Fruit fly (Drosophila melanogaster) whole organism, embryonic: ENCODE data around the gene Cdc27.

ENCODE experiments used
- Bteb2 ChIP-seq: fragments of 200-800 bp; sonication (Bioruptor generic); optimal IDR thresholded peaks from 2 replicates; lab custom pipeline; 2016; ENCODE audit warnings: missing biosample characterization, missing genetic modification characterization
- CG10267 ChIP-seq: fragments of 200-800 bp; sonication (Bioruptor generic); optimal IDR thresholded peaks from 2 replicates; lab custom pipeline; 2018; ENCODE audit warnings: missing biosample characterization, mild to moderate bottlenecking, missing genetic modification characterization, moderate library complexity
- CG10431 ChIP-seq: fragments of 200-800 bp; sonication (Bioruptor generic); optimal IDR thresholded peaks from 3 replicates; lab custom pipeline; 2018; ENCODE audit warnings: missing biosample characterization, mild to moderate bottlenecking, missing genetic modification characterization
- CG11456 ChIP-seq: fragments of 200-800 bp; sonication (Bioruptor generic); IDR thresholded peaks from 3 replicates; pipeline ENCODE4 v1.3.6; 2022; ENCODE audit warnings: missing biosample characterization, missing genetic modification characterization
- CG12659 ChIP-seq: fragments of 200-800 bp; sonication (Bioruptor generic); optimal IDR thresholded peaks from 3 replicates; lab custom pipeline; 2017; ENCODE audit warnings: mild to moderate bottlenecking, missing biosample characterization, missing genetic modification reagents, missing genetic modification characterization
- CG13287 ChIP-seq: fragments of 200-800 bp; sonication (Bioruptor generic); IDR thresholded peaks from 2 replicates; pipeline ENCODE4 v1.3.6; 2022; ENCODE audit warnings: missing biosample characterization, missing genetic modification characterization; ENCODE audit not compliant: partially characterized antibody
- CG14710 ChIP-seq: fragments of 200-800 bp; sonication (Bioruptor generic); optimal IDR thresholded peaks from 3 replicates; lab custom pipeline; 2019; ENCODE audit warnings: missing biosample characterization, mild to moderate bottlenecking, missing genetic modification characterization, moderate library complexity
- CG15073 ChIP-seq: fragments of 200-800 bp; sonication (Bioruptor generic); optimal IDR thresholded peaks from 2 replicates; lab custom pipeline; 2016; ENCODE audit warnings: missing biosample characterization, missing genetic modification characterization
- CG15696 ChIP-seq: fragments of 200-800 bp; sonication (Bioruptor generic); optimal IDR thresholded peaks from 2 replicates; lab custom pipeline; 2019; ENCODE audit warnings: missing biosample characterization, mild to moderate bottlenecking, missing genetic modification characterization, moderate library complexity
- CG2129 ChIP-seq: fragments of 200-800 bp; sonication (Bioruptor generic); IDR thresholded peaks from 2 replicates; pipeline ENCODE4 v1.3.6; 2022; ENCODE audit warnings: missing biosample characterization, missing genetic modification characterization; ENCODE audit not compliant: partially characterized antibody
- CG33557 ChIP-seq: fragments of 200-800 bp; sonication (Bioruptor generic); optimal IDR thresholded peaks from 2 replicates; lab custom pipeline; 2019; ENCODE audit warnings: missing biosample characterization, mild to moderate bottlenecking, missing genetic modification characterization, moderate library complexity
- CG4282 ChIP-seq: fragments of 200-800 bp; sonication (Bioruptor generic); optimal IDR thresholded peaks from 2 replicates; lab custom pipeline; 2016; ENCODE audit warnings: missing biosample characterization, missing genetic modification characterization
- CG43689 ChIP-seq: fragments of 200-800 bp; sonication (Bioruptor generic); IDR thresholded peaks from 2 replicates; pipeline ENCODE4 v1.3.6; 2022; ENCODE audit warnings: missing biosample characterization, missing genetic modification characterization
- CG4404 ChIP-seq: fragments of 200-800 bp; sonication (Bioruptor generic); IDR thresholded peaks from 2 replicates; pipeline ENCODE4 v1.3.6; 2022; ENCODE audit warnings: missing biosample characterization, missing genetic modification characterization
- CG4617 ChIP-seq: fragments of 200-800 bp; sonication (Bioruptor generic); optimal IDR thresholded peaks from 3 replicates; lab custom pipeline; 2016; ENCODE audit warnings: missing biosample characterization, missing genetic modification characterization, borderline replicate concordance
- CG5245 ChIP-seq: fragments of 200-800 bp; sonication (Bioruptor generic); optimal IDR thresholded peaks from 3 replicates; lab custom pipeline; 2016; ENCODE audit warnings: missing biosample characterization, missing genetic modification characterization
- CG6813 ChIP-seq: fragments of 200-800 bp; sonication (Bioruptor generic); optimal IDR thresholded peaks from 2 replicates; lab custom pipeline; 2017; ENCODE audit warnings: missing biosample characterization, missing genetic modification characterization, mild to moderate bottlenecking, moderate library complexity, missing genetic modification reagents
- CG7963 ChIP-seq: fragments of 200-800 bp; sonication (Bioruptor generic); IDR thresholded peaks from 3 replicates; pipeline ENCODE4 v1.3.6; 2022; ENCODE audit warnings: missing biosample characterization, missing genetic modification characterization; ENCODE audit not compliant: partially characterized antibody
- CG8924 ChIP-seq: fragments of 200-800 bp; optimal IDR thresholded peaks from 3 replicates; lab custom pipeline; 2019; ENCODE audit warnings: missing biosample characterization, mild to moderate bottlenecking, missing genetic modification characterization, moderate library complexity
- CG8944 ChIP-seq: fragments of 200-800 bp; sonication (Bioruptor generic); optimal IDR thresholded peaks from 3 replicates; lab custom pipeline; 2016; ENCODE audit warnings: missing biosample characterization, missing genetic modification characterization
- CG9797 ChIP-seq: fragments of 200-800 bp; sonication (Bioruptor generic); optimal IDR thresholded peaks from 3 replicates; lab custom pipeline; 2018; ENCODE audit warnings: missing biosample characterization, mild to moderate bottlenecking, missing genetic modification characterization
- Dll ChIP-seq: fragments of 200-800 bp; sonication (Bioruptor generic); IDR thresholded peaks from 4 replicates; pipeline ENCODE4 v1.3.6; 2022; ENCODE audit warnings: missing biosample characterization, missing genetic modification characterization; ENCODE audit not compliant: partially characterized antibody
- Dp ChIP-seq: fragments of 200-800 bp; sonication (Bioruptor generic); optimal IDR thresholded peaks from 2 replicates; lab custom pipeline; 2018; ENCODE audit warnings: missing biosample characterization, mild to moderate bottlenecking, missing genetic modification characterization, moderate library complexity
- E2f2 ChIP-seq: fragments of 200-800 bp; sonication (Bioruptor generic); IDR thresholded peaks from 2 replicates; pipeline ENCODE4 v1.3.6; 2022; ENCODE audit warnings: missing biosample characterization, missing genetic modification characterization
- Ets65A ChIP-seq: fragments of 200-800 bp; sonication (Bioruptor generic); peaks from one replicate; lab custom pipeline; 2016; ENCODE audit warnings: missing biosample characterization, missing genetic modification characterization
- H15 ChIP-seq: fragments of 200-800 bp; sonication (Bioruptor generic); IDR thresholded peaks from 3 replicates; pipeline ENCODE4 v1.3.6; 2022; ENCODE audit warnings: missing biosample characterization, missing genetic modification characterization
- HLH54F ChIP-seq: fragments of 200-800 bp; sonication (Bioruptor generic); optimal IDR thresholded peaks from 3 replicates; lab custom pipeline; 2016; ENCODE audit warnings: missing biosample characterization, missing genetic modification characterization
- MBD-R2 ChIP-seq: fragments of 200-800 bp; sonication (Bioruptor generic); IDR thresholded peaks from 2 replicates; pipeline ENCODE4 v1.3.6; 2022; ENCODE audit warnings: missing biosample characterization, missing genetic modification characterization
- MESR4 ChIP-seq: fragments of 200-800 bp; sonication (Bioruptor generic); optimal IDR thresholded peaks from 2 replicates; lab custom pipeline; 2018; ENCODE audit warnings: missing biosample characterization, mild to moderate bottlenecking, missing genetic modification characterization, moderate library complexity
- Pdp1 ChIP-seq, 2 experiments: fragments of 200-800 bp; sonication (Bioruptor generic); optimal IDR thresholded peaks; 3 replicates each; lab custom pipeline; 2016; ENCODE audit warnings: missing biosample characterization in 2 of 2, missing genetic modification characterization in 2 of 2, mild to moderate bottlenecking in 1 of 2, moderate library complexity in 1 of 2
- Scr ChIP-seq: fragments of 200-800 bp; sonication (Bioruptor generic); IDR thresholded peaks from 2 replicates; pipeline ENCODE4 v1.3.6; 2022; ENCODE audit warnings: missing biosample characterization, missing genetic modification characterization; ENCODE audit not compliant: partially characterized antibody
- Spps ChIP-seq: fragments of 200-800 bp; sonication (Bioruptor generic); optimal IDR thresholded peaks from 2 replicates; lab custom pipeline; 2018; ENCODE audit warnings: missing biosample characterization, mild to moderate bottlenecking, missing genetic modification characterization
- YL-1 ChIP-seq: fragments of 200-800 bp; sonication (Bioruptor generic); optimal IDR thresholded peaks from 3 replicates; lab custom pipeline; 2017; ENCODE audit warnings: missing biosample characterization, mild to moderate bottlenecking, missing genetic modification characterization
- amos ChIP-seq: fragments of 200-800 bp; sonication (Bioruptor generic); IDR thresholded peaks from 2 replicates; pipeline ENCODE4 v1.3.6; 2022; ENCODE audit warnings: missing biosample characterization, missing genetic modification characterization; ENCODE audit not compliant: partially characterized antibody
- bigmax ChIP-seq: fragments of 200-800 bp; sonication (Bioruptor generic); optimal IDR thresholded peaks from 2 replicates; lab custom pipeline; 2018; ENCODE audit warnings: missing biosample characterization, mild to moderate bottlenecking, missing genetic modification characterization
- exex ChIP-seq: fragments of 200-800 bp; sonication (Bioruptor generic); optimal IDR thresholded peaks from 4 replicates; lab custom pipeline; 2018; ENCODE audit warnings: missing biosample characterization, mild to moderate bottlenecking, missing genetic modification characterization, moderate library complexity
- grau ChIP-seq: fragments of 200-800 bp; optimal IDR thresholded peaks from 3 replicates; lab custom pipeline; 2019; ENCODE audit warnings: missing biosample characterization, mild to moderate bottlenecking, missing genetic modification characterization, moderate library complexity
- jumu ChIP-seq: fragments of 200-800 bp; sonication (Bioruptor generic); optimal IDR thresholded peaks from 3 replicates; lab custom pipeline; 2016; ENCODE audit warnings: missing biosample characterization, missing genetic modification characterization
- kah ChIP-seq: fragments of 200-800 bp; sonication (Bioruptor generic); optimal IDR thresholded peaks from 2 replicates; lab custom pipeline; 2018; ENCODE audit warnings: missing biosample characterization, mild to moderate bottlenecking, missing genetic modification characterization
- phol ChIP-seq: fragments of 200-800 bp; sonication (Bioruptor generic); optimal IDR thresholded peaks from 3 replicates; lab custom pipeline; 2018; ENCODE audit warnings: missing biosample characterization, mild to moderate bottlenecking, missing genetic modification characterization, moderate library complexity
- sens ChIP-seq: fragments of 200-800 bp; sonication (Bioruptor generic); peaks from one replicate; lab custom pipeline; 2016; ENCODE audit warnings: missing biosample characterization, missing genetic modification characterization
- sima ChIP-seq: fragments of 200-800 bp; sonication (Bioruptor generic); optimal IDR thresholded peaks from 2 replicates; lab custom pipeline; 2016; ENCODE audit warnings: missing biosample characterization, missing genetic modification characterization
- sqz ChIP-seq: fragments of 200-800 bp; sonication (Bioruptor generic); optimal IDR thresholded peaks from 3 replicates; lab custom pipeline; 2018; ENCODE audit warnings: missing biosample characterization, mild to moderate bottlenecking, missing genetic modification characterization
- stwl ChIP-seq: fragments of 200-800 bp; sonication (Bioruptor generic); optimal IDR thresholded peaks from 3 replicates; lab custom pipeline; 2018; ENCODE audit warnings: missing biosample characterization, mild to moderate bottlenecking, missing genetic modification characterization, moderate library complexity
- tna ChIP-seq: fragments of 200-800 bp; sonication (Bioruptor generic); IDR thresholded peaks from 2 replicates; pipeline ENCODE4 v1.3.6; 2022; ENCODE audit warnings: missing biosample characterization, missing genetic modification characterization; ENCODE audit not compliant: partially characterized antibody
- unc-4 ChIP-seq: fragments of 200-800 bp; sonication (Bioruptor generic); IDR thresholded peaks from 2 replicates; pipeline ENCODE4 v1.3.6; 2022; ENCODE audit warnings: missing biosample characterization, missing genetic modification characterization; ENCODE audit not compliant: partially characterized antibody

The Cdc27 gene

dm6 chr3L:7241217-7241859, 7.8 kb downstream of the Cdc27 start, which contains the start of the genes RpL18 and Neos (continued):
- TF ChIP-seq grau (tag; lab: Kevin White, UChicago): peak; percentile 59
- peak; percentile 64 for TF ChIP-seq HLH54F
- TF ChIP-seq Dp (GFP tag; lab: Kevin White, UChicago): peak; percentile 24
- TF ChIP-seq CG11456 (GFP tag; lab: Robert Waterston, UW): peak; percentile 39
- TF ChIP-seq CG8944 (GFP tag; lab: Kevin White, UChicago): no peak
- TF ChIP-seq Spps (tag; lab: Kevin White, UChicago): peak; percentile 35
- peak; percentile 14 for TF ChIP-seq CG15696 (tag; lab: Kevin White, UChicago)
- TF ChIP-seq CG4404 (GFP tag; lab: Robert Waterston, UW): peak; percentile 55
- TF ChIP-seq CG4282 (GFP tag; lab: Kevin White, UChicago): peak; percentile 45
- TF ChIP-seq sima: peak; percentile 31
- no peak for TF ChIP-seq CG7963 (GFP tag; lab: Robert Waterston, UW)
- no peak for TF ChIP-seq CG43689 (GFP tag; lab: Robert Waterston, UW)
- TF ChIP-seq CG15073 (GFP tag; lab: Kevin White, UChicago): no peak
- TF ChIP-seq Ets65A (GFP tag; lab: Kevin White, UChicago): peak; percentile 94
- no peak for TF ChIP-seq CG2129 (GFP tag; lab: Robert Waterston, UW)
- peak; percentile 46 for TF ChIP-seq CG5245 (GFP tag; lab: Kevin White, UChicago)
- TF ChIP-seq phol (tag; lab: Kevin White, UChicago): peak; percentile 67
- TF ChIP-seq jumu (GFP tag; lab: Kevin White, UChicago): peak; percentile 3
- no peak for TF ChIP-seq exex

DNA sequence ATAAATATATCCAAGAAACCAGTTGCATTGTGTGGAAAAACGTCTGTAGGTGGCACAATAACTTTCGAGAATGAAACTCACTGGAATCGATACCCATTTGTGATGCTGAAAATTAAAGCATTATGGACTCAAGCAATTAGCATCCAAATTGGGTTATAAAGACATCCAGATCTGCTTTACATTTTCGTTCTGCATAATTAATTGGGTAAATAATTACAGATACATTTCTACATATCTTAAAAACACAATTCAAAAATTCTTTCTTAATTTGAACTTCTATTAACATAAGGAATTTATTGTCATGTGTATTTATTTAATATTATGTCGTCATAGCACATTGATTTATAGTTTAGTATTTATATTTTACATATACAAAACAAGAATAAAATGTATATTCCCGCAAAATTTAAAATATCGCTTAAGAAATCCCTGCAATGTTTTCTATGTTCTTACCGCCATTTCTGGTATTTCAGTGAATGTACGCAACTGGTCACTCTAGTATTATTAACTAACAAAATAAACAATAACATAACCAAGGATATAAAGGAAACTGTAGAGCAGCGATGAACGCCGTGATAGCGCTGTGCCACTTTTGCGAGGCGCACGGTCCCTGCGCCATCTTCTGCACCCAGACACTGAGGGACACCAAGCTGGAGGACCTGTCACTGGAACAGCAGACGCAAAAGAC, 10.9 kb downstream of the Cdc27 start, which contains the start of the genes CG14829 and BHD:
Gene CG14829, minus strand, starts transcription at position 51 of the 688 bp plus-strand sequence.
Gene BHD, plus strand, starts transcription at position 471 of the 688 bp plus-strand sequence.
- TF ChIP-seq CG10267 (tag; lab: Kevin White, UChicago) (peak; percentile 40), YL-1 (peak; percentile 48), Bteb2 (GFP tag; lab: Kevin White, UChicago) (no peak), sens (GFP tag; lab: Kevin White, UChicago) (peak; percentile 29), CG4617 (GFP tag; lab: Kevin White, UChicago) (peak; percentile 22), CG9797 (GFP tag; lab: Kevin White, UChicago) (peak; percentile 60), Scr (GFP tag; lab: Robert Waterston, UW) (0 out of 2 replicates have a peak, but pooled peaks have one; percentile 14), H15 (no peak), CG6813 (no peak), CG33557 (GFP tag; lab: Kevin White, UChicago) (no peak), CG10431 (GFP tag; lab: Kevin White, UChicago) (no peak), kah (GFP tag; lab: Kevin White, UChicago) (no peak), Dll (peak; percentile 49; the same call in 1 of the 4 replicates), Pdp1 (GFP tag; optimal IDR thresholded peaks at IDR 0.05; lab: Kevin White, UChicago) (peak in 1 of 2 experiments; percentile 66), MBD-R2 (GFP tag; lab: Robert Waterston, UW) (peak; percentile 59), sqz (no peak), amos (GFP tag; lab: Robert Waterston, UW) (peak; percentile 13; the same call in 1 of the 2 replicates), E2f2 (GFP tag; lab: Robert Waterston, UW) (peak; percentile 65; the same call in 1 of the 2 replicates), tna (GFP tag; lab: Robert Waterston, UW) (no peak), MESR4 (GFP tag; lab: Kevin White, UChicago) (peak; percentile 42), unc-4 (0 out of 2 replicates have a peak, but pooled peaks have one; percentile 14), CG12659 (no peak), CG13287 (peak; percentile 29; the same call in 1 of the 2 replicates), CG14710 (tag; lab: Kevin White, UChicago) (peak; percentile 21), CG8924 (tag; lab: Kevin White, UChicago) (peak; percentile 23), bigmax (GFP tag; lab: Kevin White, UChicago) (peak; percentile 61), stwl (peak; percentile 86)
